Fruit fly (Drosophila melanogaster): ENCODE data around the gene CG3638.
A peak's percentile ranks its signal among the peaks of the same experiment; 100 is the strongest.

Gene CG3638

dm6 chrX:1276757-1277527 is 40.5 kb upstream of the CG3638 start (continued):
- TF ChIP-seq CG10209 (GFP tag; optimal IDR thresholded peaks at IDR 0.05) (peak; percentile 88), da (GFP tag; optimal IDR thresholded peaks at IDR 0.05) (peak; percentile 83), CG6272 (GFP tag; IDR thresholded peaks at IDR 0.05) (peak; percentile 85), CG16863 (GFP tag; optimal IDR thresholded peaks at IDR 0.05) (peak; percentile 90), fu2 (GFP tag; optimal IDR thresholded peaks at IDR 0.05) (peak; percentile 89), ac (GFP tag; optimal IDR thresholded peaks at IDR 0.05) (no peak), CG10654 (GFP tag; optimal IDR thresholded peaks at IDR 0.05) (peak; percentile 88), CG3847 (GFP tag; IDR thresholded peaks at IDR 0.05) (peak; percentile 89), Mad (GFP tag; optimal IDR thresholded peaks at IDR 0.05) (peak; percentile 86), aop (GFP tag; IDR thresholded peaks at IDR 0.05) (peak; percentile 57), gem (tag; optimal IDR thresholded peaks at IDR 0.05) (peak; percentile 90), CG11093 (GFP tag; IDR thresholded peaks at IDR 0.05) (peak; percentile 88), CG4328 (GFP tag; optimal IDR thresholded peaks at IDR 0.05) (peak; percentile 50), tll (GFP tag; optimal IDR thresholded peaks at IDR 0.05) (no peak), Awh (GFP tag; IDR thresholded peaks at IDR 0.05) (peak; percentile 92), wor (GFP tag; IDR thresholded peaks at IDR 0.05) (peak; percentile 78), ci (GFP tag; IDR thresholded peaks at IDR 0.05) (peak; percentile 96), lov (optimal IDR thresholded peaks at IDR 0.05) (no peak), lov (GFP tag; IDR thresholded peaks at IDR 0.05) (peak; percentile 84; the same call in 2 of the 3 replicates), CG1602 (GFP tag; optimal IDR thresholded peaks at IDR 0.05) (peak; percentile 73), Blimp-1 (GFP tag; optimal IDR thresholded peaks at IDR 0.05) (peak; percentile 71), CG7357 (GFP tag; IDR thresholded peaks at IDR 0.05) (peak; percentile 90), Aef1 (GFP tag; IDR thresholded peaks at IDR 0.05) (peak; percentile 91), Usf (GFP tag; optimal IDR thresholded peaks at IDR 0.05) (peak; percentile 81), luna (GFP tag; optimal IDR thresholded peaks at IDR 0.05) (peak; percentile 79), mam (GFP tag; optimal IDR thresholded peaks at IDR 0.05) (peak; percentile 94), org-1 (GFP tag; optimal IDR thresholded peaks at IDR 0.05) (peak; percentile 95), dpn (GFP tag; optimal IDR thresholded peaks at IDR 0.05) (peak; percentile 90 to 93), bbx (GFP tag; IDR thresholded peaks at IDR 0.05; ENCODE audit: partially characterized antibody) (no peak), H15 (GFP tag; IDR thresholded peaks at IDR 0.05) (peak; percentile 93), cato (GFP tag; optimal IDR thresholded peaks at IDR 0.05; ENCODE audit: borderline replicate concordance) (peak; percentile 77), esg (GFP tag; conservative IDR thresholded peaks at IDR 0.05) (peak; percentile 93), CG4854 (GFP tag; optimal IDR thresholded peaks at IDR 0.05) (peak; percentile 74), Antp (GFP tag; optimal IDR thresholded peaks at IDR 0.05) (peak; percentile 93), CG3065 (GFP tag; optimal IDR thresholded peaks at IDR 0.05) (peak; percentile 56), YL-1 (GFP tag; optimal IDR thresholded peaks at IDR 0.05) (peak; percentile 30), corto (GFP tag; optimal IDR thresholded peaks at IDR 0.05) (peak; percentile 80), CG13287 (GFP tag; IDR thresholded peaks at IDR 0.05; ENCODE audit: partially characterized antibody) (0 out of 2 replicates have a peak, but pooled peaks have one; percentile 37), prd (optimal IDR thresholded peaks at IDR 0.05) (no peak), prd (GFP tag; IDR thresholded peaks at IDR 0.05) (peak; percentile 93), CG4730 (GFP tag; IDR thresholded peaks at IDR 0.05) (peak; percentile 87), CG6654 (GFP tag; optimal IDR thresholded peaks at IDR 0.05) (peak; percentile 75), CrebB (tag; optimal IDR thresholded peaks at IDR 0.05) (peak; percentile 89), amos (GFP tag; IDR thresholded peaks at IDR 0.05; ENCODE audit: partially characterized antibody) (no peak), D (optimal IDR thresholded peaks at IDR 0.05) (no peak), D (GFP tag; optimal IDR thresholded peaks at IDR 0.05) (peak; percentile 82), fru (optimal IDR thresholded peaks at IDR 0.05) (no peak), CG8089 (GFP tag; optimal IDR thresholded peaks at IDR 0.05) (peak; percentile 82), unpg (GFP tag; optimal IDR thresholded peaks at IDR 0.05) (peak; percentile 92), CG42726 (GFP tag; IDR thresholded peaks at IDR 0.05; ENCODE audit: partially characterized antibody) (no peak)

Data from whole organism, embryonic.